Worm (Caenorhabditis elegans): ENCODE measurements around the gene lgc-44.
A peak's percentile ranks its signal among the peaks of the same experiment; 100 is the strongest.

lgc-44 gene

ce11 chrV:11676498-11676897, 4.1 kb upstream of the lgc-44 start (continued):
- TF ChIP-seq mdt-29 (GFP tag; IDR thresholded peaks at IDR 0.05), result no peak
- no peak for TF ChIP-seq F26F4.8 (GFP tag; conservative IDR thresholded peaks at IDR 0.05)
- TF ChIP-seq daf-19 (GFP tag; conservative IDR thresholded peaks at IDR 0.05), result no peak
- TF ChIP-seq jun-1 (tag; optimal IDR thresholded peaks at IDR 0.05), result no peak
- TF ChIP-seq arid-1 (GFP tag; conservative IDR thresholded peaks at IDR 0.05), result no peak
- no peak for TF ChIP-seq zag-1 (tag; optimal IDR thresholded peaks at IDR 0.05)

ce11 chrV:11675638-11676037, 3.2 kb upstream of the lgc-44 start, which contains the start of gene ape-1:
Gene ape-1 (plus strand): TSS chrV:11675938.
- TF ChIP-seq egl-43 (GFP tag; IDR thresholded peaks at IDR 0.05) (no peak), lin-39 (tag; optimal IDR thresholded peaks at IDR 0.05) (no peak), hlh-30 (tag; optimal IDR thresholded peaks at IDR 0.05; ENCODE audit: insufficient read depth) (no peak), daf-16 (GFP tag; optimal IDR thresholded peaks at IDR 0.05) (no peak), daf-16 (tag; optimal IDR thresholded peaks at IDR 0.05) (no peak), snpc-4 (tag; optimal IDR thresholded peaks at IDR 0.05) (no peak), unc-39 (tag; optimal IDR thresholded peaks at IDR 0.05) (no peak), Y105C5A.15 (GFP tag; IDR thresholded peaks at IDR 0.05) (no peak), mep-1 (tag; optimal IDR thresholded peaks at IDR 0.05) (no peak), unc-62 (GFP tag; optimal IDR thresholded peaks at IDR 0.05 in 1 of 2) (no peak), unc-62 (tag; optimal IDR thresholded peaks at IDR 0.05) (no peak), lin-38 (GFP tag; IDR thresholded peaks at IDR 0.05) (no peak), duxl-1 (tag; optimal IDR thresholded peaks at IDR 0.05; ENCODE audit: poor library complexity) (no peak), nhr-48 (tag; optimal IDR thresholded peaks at IDR 0.05) (no peak), skn-1 (tag; optimal IDR thresholded peaks at IDR 0.05) (no peak), T20F7.1 (GFP tag; optimal IDR thresholded peaks at IDR 0.05) (no peak), nhr-25 (tag; optimal IDR thresholded peaks at IDR 0.05; ENCODE audit: borderline replicate concordance, insufficient read depth) (no peak), Y48G9A.11 (GFP tag; IDR thresholded peaks at IDR 0.05) (no peak), ceh-62 (tag; optimal IDR thresholded peaks at IDR 0.05) (no peak), dpl-1 (GFP tag; optimal IDR thresholded peaks at IDR 0.05) (no peak), unc-130 (GFP tag; optimal IDR thresholded peaks at IDR 0.05) (no peak), tra-1 (GFP tag; IDR thresholded peaks at IDR 0.05) (no peak)

ce11 chrV:11674594-11675579, 2.5 kb upstream of the lgc-44 start:
- peak; percentile 24 for TF ChIP-seq nhr-6 (tag; optimal IDR thresholded peaks at IDR 0.05)
- no peak for TF ChIP-seq nhr-11 (tag; optimal IDR thresholded peaks at IDR 0.05)
- peak; percentile 42 for TF ChIP-seq pqm-1 (tag; optimal IDR thresholded peaks at IDR 0.05)
- TF ChIP-seq hlh-30 (tag; optimal IDR thresholded peaks at IDR 0.05; ENCODE audit: insufficient read depth), result peak; percentile 51
- TF ChIP-seq mep-1 (tag; optimal IDR thresholded peaks at IDR 0.05), result no peak
- TF ChIP-seq fkh-10 (GFP tag; optimal IDR thresholded peaks at IDR 0.05), result peak; percentile 78
- TF ChIP-seq unc-62 (GFP tag; optimal IDR thresholded peaks at IDR 0.05 in 1 of 2), result peak in 1 of 2 experiments; percentile 69
- TF ChIP-seq unc-62 (tag; optimal IDR thresholded peaks at IDR 0.05), result no peak
- no peak for TF ChIP-seq nhr-102 (tag; optimal IDR thresholded peaks at IDR 0.05)
- TF ChIP-seq ctbp-1 (GFP tag; IDR thresholded peaks at IDR 0.05), result 0 out of 2 replicates have a peak, but pooled peaks have one; percentile 22
- no peak for TF ChIP-seq pha-4 (GFP tag; IDR thresholded peaks at IDR 0.05)
- TF ChIP-seq pha-4 (tag; optimal IDR thresholded peaks at IDR 0.05), result peak; percentile 84
- peak; percentile 49 for TF ChIP-seq hlh-11 (tag; optimal IDR thresholded peaks at IDR 0.05)

All from whole organism, L4 larva.